Worm (Caenorhabditis elegans) whole organism, mixed stage, embryonic: ENCODE data around the gene F45C12.17.

ENCODE experiments used
- M03D4.4 ChIP-seq: sonication (generic microtip); optimal IDR thresholded peaks from 2 replicates; lab custom pipeline; 2017; ENCODE audit warnings: mild to moderate bottlenecking, missing genetic modification characterization, missing compliant biosample characterization
- bed-3 ChIP-seq: fragments of 200-800 bp; sonication (Bioruptor generic); optimal IDR thresholded peaks from 3 replicates; lab custom pipeline; 2018; ENCODE audit warnings: mild to moderate bottlenecking, missing genetic modification characterization, moderate library complexity, missing compliant biosample characterization
- blmp-1 ChIP-seq: fragments of 150-350 bp; optimal IDR thresholded peaks from 2 replicates; lab custom pipeline; 2014; ENCODE audit warnings: missing biosample characterization, missing genetic modification characterization
- ceh-39 ChIP-seq: fragments of 150-350 bp; optimal IDR thresholded peaks from 2 replicates; lab custom pipeline; 2014; ENCODE audit warnings: missing biosample characterization, missing genetic modification characterization
- ceh-43 ChIP-seq: fragments of 200-800 bp; sonication (Bioruptor generic); optimal IDR thresholded peaks from 2 replicates; lab custom pipeline; 2018; ENCODE audit warnings: mild to moderate bottlenecking, missing genetic modification characterization, moderate library complexity, missing compliant biosample characterization
- ceh-83 ChIP-seq: fragments of 200-800 bp; sonication (Bioruptor generic); optimal IDR thresholded peaks from 2 replicates; lab custom pipeline; 2018; ENCODE audit warnings: mild to moderate bottlenecking, missing genetic modification characterization, missing compliant biosample characterization
- cnd-1 ChIP-seq: fragments of 200-800 bp; sonication (Bioruptor generic); optimal IDR thresholded peaks from 2 replicates; lab custom pipeline; 2018; ENCODE audit warnings: mild to moderate bottlenecking, missing genetic modification characterization, missing compliant biosample characterization
- drap-1 ChIP-seq: fragments of 200-800 bp; sonication (Bioruptor generic); optimal IDR thresholded peaks from 3 replicates; lab custom pipeline; 2018; ENCODE audit warnings: mild to moderate bottlenecking, missing genetic modification characterization, missing compliant biosample characterization
- elt-1 ChIP-seq: sonication (generic microtip); optimal IDR thresholded peaks from 2 replicates; lab custom pipeline; 2017; ENCODE audit warnings: missing genetic modification characterization, mild to moderate bottlenecking, missing compliant biosample characterization, antibody characterized with exemption, moderate library complexity, borderline replicate concordance; ENCODE audit not compliant: insufficient read depth
- elt-3 ChIP-seq: fragments of 150-350 bp; optimal IDR thresholded peaks from 2 replicates; lab custom pipeline; 2014; ENCODE audit warnings: missing biosample characterization, missing genetic modification characterization
- flh-1 ChIP-seq: fragments of 200-800 bp; sonication (Bioruptor generic); optimal IDR thresholded peaks from 2 replicates; lab custom pipeline; 2018; ENCODE audit warnings: mild to moderate bottlenecking, missing genetic modification characterization, moderate library complexity, missing compliant biosample characterization
- hlh-1 ChIP-seq: fragments of 150-350 bp; optimal IDR thresholded peaks from 2 replicates; lab custom pipeline; 2014; ENCODE audit warnings: missing biosample characterization, missing genetic modification reagents, missing genetic modification characterization
- lin-13 ChIP-seq: fragments of 150-350 bp; optimal IDR thresholded peaks from 2 replicates; lab custom pipeline; 2014; ENCODE audit warnings: missing biosample characterization, missing genetic modification characterization
- lin-32 ChIP-seq: fragments of 200-800 bp; sonication (Bioruptor generic); optimal IDR thresholded peaks from 2 replicates; lab custom pipeline; 2018; ENCODE audit warnings: mild to moderate bottlenecking, missing genetic modification characterization, missing compliant biosample characterization
- lsy-2 ChIP-seq: fragments of 150-350 bp; optimal IDR thresholded peaks from 2 replicates; lab custom pipeline; 2014; ENCODE audit warnings: missing biosample characterization, missing genetic modification characterization
- mab-5 ChIP-seq: fragments of 150-350 bp; optimal IDR thresholded peaks from 2 replicates; lab custom pipeline; 2014; ENCODE audit warnings: missing biosample characterization, missing genetic modification characterization
- mls-2 ChIP-seq: sonication (generic microtip); optimal IDR thresholded peaks from 2 replicates; lab custom pipeline; 2016; ENCODE audit warnings: mild to moderate bottlenecking, missing genetic modification characterization, moderate library complexity, missing compliant biosample characterization
- nhr-12 ChIP-seq: fragments of 150-350 bp; optimal IDR thresholded peaks from 2 replicates; lab custom pipeline; 2014; ENCODE audit warnings: missing biosample characterization, missing genetic modification characterization
- nhr-2 ChIP-seq: fragments of 150-350 bp; optimal IDR thresholded peaks from 2 replicates; lab custom pipeline; 2014; ENCODE audit warnings: missing biosample characterization, missing genetic modification characterization
- nhr-28 ChIP-seq: fragments of 150-350 bp; optimal IDR thresholded peaks from 2 replicates; lab custom pipeline; 2014; ENCODE audit warnings: missing biosample characterization, missing genetic modification characterization
- nhr-76 ChIP-seq: sonication (generic microtip); optimal IDR thresholded peaks from 2 replicates; lab custom pipeline; 2017; ENCODE audit warnings: missing biosample characterization, missing genetic modification characterization
- pha-4 ChIP-seq: fragments of 150-350 bp; optimal IDR thresholded peaks from 2 replicates; lab custom pipeline; 2018; ENCODE audit warnings: missing biosample characterization, missing genetic modification reagents, missing genetic modification characterization
- sem-2 ChIP-seq: fragments of 200-800 bp; sonication (Bioruptor generic); optimal IDR thresholded peaks from 2 replicates; lab custom pipeline; 2018; ENCODE audit warnings: mild to moderate bottlenecking, missing genetic modification characterization, missing compliant biosample characterization
- snpc-4 ChIP-seq: fragments of 150-350 bp; optimal IDR thresholded peaks from 2 replicates; lab custom pipeline; 2014; ENCODE audit warnings: missing biosample characterization, missing genetic modification characterization
- sptf-1 ChIP-seq: sonication (generic microtip); optimal IDR thresholded peaks from 2 replicates; lab custom pipeline; 2017; ENCODE audit warnings: mild to moderate bottlenecking, missing genetic modification characterization, moderate library complexity, missing compliant biosample characterization
- tbx-8 ChIP-seq: fragments of 200-800 bp; sonication (Bioruptor generic); optimal IDR thresholded peaks from 2 replicates; lab custom pipeline; 2018; ENCODE audit warnings: mild to moderate bottlenecking, missing genetic modification characterization, moderate library complexity, missing compliant biosample characterization
- unc-39 ChIP-seq: fragments of 150-350 bp; optimal IDR thresholded peaks from 2 replicates; lab custom pipeline; 2014; ENCODE audit warnings: missing biosample characterization, missing genetic modification characterization
- unc-62 ChIP-seq: fragments of 150-350 bp; optimal IDR thresholded peaks from 2 replicates; lab custom pipeline; 2014; ENCODE audit warnings: missing biosample characterization, missing genetic modification reagents, missing genetic modification characterization
- zip-8 ChIP-seq: fragments of 150-350 bp; optimal IDR thresholded peaks from 2 replicates; lab custom pipeline; 2014; ENCODE audit warnings: missing biosample characterization, missing genetic modification characterization
- ztf-11 ChIP-seq: fragments of 150-350 bp; optimal IDR thresholded peaks from 2 replicates; lab custom pipeline; 2014; ENCODE audit warnings: missing biosample characterization, missing genetic modification characterization

Gene F45C12.17

ce11 chrII:1722394-1722793 lies 3.5 kb upstream of the F45C12.17 start, which contains the start of the genes fbxb-5 and btb-8:
Gene fbxb-5 (minus strand): TSS chrII:1722494.
Gene btb-8 (plus strand): TSS chrII:1722770.
- TF ChIP-seq nhr-2 (tag; lab: Kevin White, UChicago) (no peak), snpc-4 (tag; lab: Kevin White, UChicago) (no peak), tbx-8 (GFP tag; lab: Kevin White, UChicago) (no peak), ztf-11 (no peak), zip-8 (tag; lab: Kevin White, UChicago) (no peak), cnd-1 (tag; lab: Kevin White, UChicago) (no peak), ceh-43 (GFP tag; lab: Kevin White, UChicago) (no peak), unc-62 (GFP tag; lab: Kevin White, UChicago) (no peak), bed-3 (GFP tag; lab: Kevin White, UChicago) (no peak)

- TF ChIP-seq snpc-4 (tag; lab: Kevin White, UChicago) (no peak), nhr-76 (tag; lab: Kevin White, UChicago) (no peak), flh-1 (GFP tag; lab: Kevin White, UChicago) (no peak), ceh-39 (tag; lab: Kevin White, UChicago) (no peak), M03D4.4 (tag; lab: Kevin White, UChicago) (no peak), blmp-1 (no peak), ceh-43 (GFP tag; lab: Kevin White, UChicago) (no peak), elt-1 (tag; lab: Kevin White, UChicago) (no peak), nhr-2 (tag; lab: Kevin White, UChicago) (no peak), unc-62 (GFP tag; lab: Kevin White, UChicago) (no peak)
These were observed 1.6 kb upstream of the F45C12.17 start, which contains the start of gene fbxb-11 for ce11 chrII:1724314-1724713. Gene fbxb-11 (plus strand): TSS chrII:1724614.

- TF ChIP-seq unc-39 (tag; lab: Kevin White, UChicago) (no peak), lin-32 (GFP tag; lab: Kevin White, UChicago) (no peak), nhr-28 (tag; lab: Kevin White, UChicago) (no peak), zip-8 (tag; lab: Kevin White, UChicago) (no peak), drap-1 (GFP tag; lab: Kevin White, UChicago) (no peak), flh-1 (GFP tag; lab: Kevin White, UChicago) (no peak)
These were observed 2.3 kb downstream of the F45C12.17 start, which contains the start of gene btb-9 for ce11 chrII:1728253-1728652. Gene btb-9 (plus strand): TSS chrII:1728506.

DNA sequence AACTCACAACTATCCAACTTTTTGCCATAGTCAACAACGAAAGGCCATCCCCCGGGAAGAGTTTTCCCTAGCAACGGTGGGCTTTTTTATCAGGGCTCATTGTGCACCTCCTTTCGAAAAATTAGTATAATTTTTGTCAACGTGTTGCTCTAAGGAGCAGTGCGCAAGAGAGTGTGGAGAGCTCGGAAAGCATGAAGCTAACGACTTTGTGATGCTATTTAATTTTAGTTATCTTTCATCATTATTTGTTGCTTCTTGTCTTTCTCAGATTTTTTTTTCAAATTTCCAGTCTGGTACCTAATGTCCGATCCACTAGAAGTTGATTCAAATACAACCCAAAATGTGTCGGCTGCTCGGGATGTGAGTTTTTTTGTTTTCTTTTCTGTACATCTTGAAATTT lies 4.2 kb downstream of the F45C12.17 start, which contains the start of gene ceh-81:
ceh-81 (plus strand) TSS at position 301 of the 400 bp plus-strand sequence.
- TF ChIP-seq nhr-12 (tag; lab: Kevin White, UChicago), result no peak
- TF ChIP-seq zip-8 (tag; lab: Kevin White, UChicago), result no peak
- no peak for TF ChIP-seq blmp-1
- TF ChIP-seq M03D4.4 (tag; lab: Kevin White, UChicago), result no peak
- no peak for TF ChIP-seq nhr-2 (tag; lab: Kevin White, UChicago)
- TF ChIP-seq bed-3 (GFP tag; lab: Kevin White, UChicago), result no peak
- no peak for TF ChIP-seq elt-3
- TF ChIP-seq ceh-83 (GFP tag; lab: Kevin White, UChicago), result no peak
- no peak for TF ChIP-seq hlh-1 (tag; lab: Kevin White, UChicago)
- TF ChIP-seq drap-1 (GFP tag; lab: Kevin White, UChicago), result no peak
- TF ChIP-seq nhr-76 (tag; lab: Kevin White, UChicago), result no peak
- TF ChIP-seq flh-1 (GFP tag; lab: Kevin White, UChicago), result no peak
- TF ChIP-seq pha-4 (tag; lab: Kevin White, UChicago), result no peak

- no peak for TF ChIP-seq lin-32 (GFP tag; lab: Kevin White, UChicago)
- TF ChIP-seq elt-1 (tag; lab: Kevin White, UChicago), result no peak
- no peak for TF ChIP-seq snpc-4 (tag; lab: Kevin White, UChicago)
- no peak for TF ChIP-seq mab-5 (tag; lab: Kevin White, UChicago)
- TF ChIP-seq hlh-1 (tag; lab: Kevin White, UChicago), result no peak
- no peak for TF ChIP-seq sem-2 (GFP tag; lab: Kevin White, UChicago)
- TF ChIP-seq flh-1 (GFP tag; lab: Kevin White, UChicago), result no peak
These were observed 6.0 kb downstream of the F45C12.17 start, which contains the start of gene ceh-82 for ce11 chrII:1731932-1732331. Gene ceh-82 (plus strand): TSS chrII:1732232.

- no peak for TF ChIP-seq ceh-39 (tag; lab: Kevin White, UChicago)
- TF ChIP-seq flh-1 (GFP tag; lab: Kevin White, UChicago), result no peak
- no peak for TF ChIP-seq ceh-43 (GFP tag; lab: Kevin White, UChicago)
- no peak for TF ChIP-seq sptf-1 (tag; lab: Kevin White, UChicago)
- TF ChIP-seq nhr-2 (tag; lab: Kevin White, UChicago), result no peak
- TF ChIP-seq pha-4 (tag; lab: Kevin White, UChicago), result no peak
- TF ChIP-seq elt-3, result no peak
- TF ChIP-seq elt-1 (tag; lab: Kevin White, UChicago), result no peak
- TF ChIP-seq nhr-76 (tag; lab: Kevin White, UChicago), result no peak
- TF ChIP-seq lsy-2, result no peak
- TF ChIP-seq mls-2 (tag; lab: Kevin White, UChicago), result no peak
- no peak for TF ChIP-seq drap-1 (GFP tag; lab: Kevin White, UChicago)
- no peak for TF ChIP-seq lin-13
- TF ChIP-seq unc-39 (tag; lab: Kevin White, UChicago), result no peak
- no peak for TF ChIP-seq cnd-1 (tag; lab: Kevin White, UChicago)
These were observed 9.2 kb downstream of the F45C12.17 start for ce11 chrII:1735145-1735544.
